Fruit fly (Drosophila melanogaster) whole organism, embryonic: ENCODE measurements around the gene CG7896.

Experiments used
- CG11247 ChIP-seq: fragments of 200-800 bp; sonication (Bioruptor generic); IDR thresholded peaks from 2 replicates; pipeline ENCODE4 v1.3.6; 2022; ENCODE audit warnings: missing biosample characterization, missing genetic modification characterization
- CG11456 ChIP-seq: fragments of 200-800 bp; sonication (Bioruptor generic); IDR thresholded peaks from 3 replicates; pipeline ENCODE4 v1.3.6; 2022; ENCODE audit warnings: missing biosample characterization, missing genetic modification characterization
- CG12659 ChIP-seq: fragments of 200-800 bp; sonication (Bioruptor generic); optimal IDR thresholded peaks from 3 replicates; lab custom pipeline; 2017; ENCODE audit warnings: mild to moderate bottlenecking, missing biosample characterization, missing genetic modification reagents, missing genetic modification characterization
- CG13424 ChIP-seq: fragments of 200-800 bp; sonication (Bioruptor generic); optimal IDR thresholded peaks from 2 replicates; lab custom pipeline; 2019; ENCODE audit warnings: missing biosample characterization, mild to moderate bottlenecking, missing genetic modification characterization, moderate library complexity
- CG14860 ChIP-seq: fragments of 200-800 bp; sonication (Bioruptor generic); IDR thresholded peaks from 3 replicates; pipeline ENCODE4 v1.3.6; 2022; ENCODE audit warnings: missing biosample characterization, missing genetic modification characterization; ENCODE audit not compliant: partially characterized antibody
- CG18262 ChIP-seq: fragments of 200-800 bp; optimal IDR thresholded peaks from 3 replicates; lab custom pipeline; 2019; ENCODE audit warnings: missing biosample characterization, mild to moderate bottlenecking, missing genetic modification characterization, moderate library complexity
- CG2199 ChIP-seq: fragments of 200-800 bp; sonication (Bioruptor generic); IDR thresholded peaks from 3 replicates; pipeline ENCODE4 v1.3.6; 2022; ENCODE audit warnings: missing biosample characterization, missing genetic modification characterization
- CG2678 ChIP-seq: fragments of 200-800 bp; sonication (Bioruptor generic); optimal IDR thresholded peaks from 3 replicates; lab custom pipeline; 2019; ENCODE audit warnings: missing biosample characterization, mild to moderate bottlenecking, missing genetic modification characterization, moderate library complexity
- CG4424 ChIP-seq: fragments of 200-800 bp; sonication (Bioruptor generic); optimal IDR thresholded peaks from 3 replicates; lab custom pipeline; 2016; ENCODE audit warnings: missing biosample characterization, missing genetic modification characterization
- CG4707 ChIP-seq: fragments of 200-800 bp; sonication (Bioruptor generic); optimal IDR thresholded peaks from 2 replicates; lab custom pipeline; 2018; ENCODE audit warnings: missing biosample characterization, mild to moderate bottlenecking, missing genetic modification characterization, moderate library complexity
- CG4730 ChIP-seq: fragments of 200-800 bp; sonication (Bioruptor generic); IDR thresholded peaks from 2 replicates; pipeline ENCODE4 v1.3.6; 2022; ENCODE audit warnings: missing biosample characterization, missing genetic modification characterization
- CG4854 ChIP-seq: fragments of 200-800 bp; sonication (Bioruptor generic); optimal IDR thresholded peaks from 2 replicates; lab custom pipeline; 2016; ENCODE audit warnings: missing biosample characterization, missing genetic modification characterization, inconsistent platforms
- CG6654 ChIP-seq: fragments of 200-800 bp; sonication (Bioruptor generic); optimal IDR thresholded peaks from 2 replicates; lab custom pipeline; 2017; ENCODE audit warnings: missing biosample characterization, mild to moderate bottlenecking, missing genetic modification characterization
- CG6765 ChIP-seq: fragments of 200-800 bp; sonication (Bioruptor generic); optimal IDR thresholded peaks from 3 replicates; lab custom pipeline; 2017; ENCODE audit warnings: missing biosample characterization, mild to moderate bottlenecking, missing genetic modification characterization
- CG6813 ChIP-seq: fragments of 200-800 bp; sonication (Bioruptor generic); optimal IDR thresholded peaks from 2 replicates; lab custom pipeline; 2017; ENCODE audit warnings: missing biosample characterization, missing genetic modification characterization, mild to moderate bottlenecking, moderate library complexity, missing genetic modification reagents
- CG7928 ChIP-seq: fragments of 200-800 bp; sonication (Bioruptor generic); optimal IDR thresholded peaks from 2 replicates; lab custom pipeline; 2017; ENCODE audit warnings: missing biosample characterization, mild to moderate bottlenecking, missing genetic modification characterization
- CG7963 ChIP-seq: fragments of 200-800 bp; sonication (Bioruptor generic); IDR thresholded peaks from 3 replicates; pipeline ENCODE4 v1.3.6; 2022; ENCODE audit warnings: missing biosample characterization, missing genetic modification characterization; ENCODE audit not compliant: partially characterized antibody
- CG9437 ChIP-seq: fragments of 200-800 bp; sonication (Bioruptor generic); optimal IDR thresholded peaks from 2 replicates; lab custom pipeline; 2018; ENCODE audit warnings: missing biosample characterization, mild to moderate bottlenecking, missing genetic modification characterization
- CG9609 ChIP-seq: fragments of 200-800 bp; sonication (Bioruptor generic); optimal IDR thresholded peaks from 3 replicates; lab custom pipeline; 2016; ENCODE audit warnings: missing biosample characterization, missing genetic modification characterization
- Dll ChIP-seq: fragments of 200-800 bp; sonication (Bioruptor generic); IDR thresholded peaks from 4 replicates; pipeline ENCODE4 v1.3.6; 2022; ENCODE audit warnings: missing biosample characterization, missing genetic modification characterization; ENCODE audit not compliant: partially characterized antibody
- Elba2 ChIP-seq: fragments of 200-800 bp; sonication (Bioruptor generic); optimal IDR thresholded peaks from 3 replicates; lab custom pipeline; 2016; ENCODE audit warnings: missing biosample characterization, missing genetic modification characterization
- Fer1 ChIP-seq: fragments of 200-800 bp; sonication (Bioruptor generic); optimal IDR thresholded peaks from 2 replicates; lab custom pipeline; 2017; ENCODE audit warnings: missing biosample characterization, mild to moderate bottlenecking, missing genetic modification characterization
- Fer3 ChIP-seq: fragments of 200-800 bp; sonication (Bioruptor generic); optimal IDR thresholded peaks from 2 replicates; lab custom pipeline; 2018; ENCODE audit warnings: missing biosample characterization, mild to moderate bottlenecking, missing genetic modification characterization, moderate library complexity
- HHEX ChIP-seq: fragments of 200-800 bp; sonication (Bioruptor generic); optimal IDR thresholded peaks from 3 replicates; lab custom pipeline; 2017; ENCODE audit warnings: missing biosample characterization, mild to moderate bottlenecking, missing genetic modification characterization, missing genetic modification reagents
- Hey ChIP-seq: fragments of 200-800 bp; sonication (Bioruptor generic); optimal IDR thresholded peaks from 3 replicates; lab custom pipeline; 2018; ENCODE audit warnings: missing biosample characterization, mild to moderate bottlenecking, missing genetic modification characterization
- Hmx ChIP-seq: fragments of 200-800 bp; sonication (Bioruptor generic); optimal IDR thresholded peaks from 2 replicates; lab custom pipeline; 2016; ENCODE audit warnings: missing biosample characterization, missing genetic modification characterization
- Mrtf ChIP-seq: fragments of 200-800 bp; sonication (Bioruptor generic); IDR thresholded peaks from 3 replicates; pipeline ENCODE4 v1.3.6; 2022; ENCODE audit warnings: missing biosample characterization, missing genetic modification characterization
- Sry-δ ChIP-seq: fragments of 200-800 bp; sonication (Bioruptor generic); optimal IDR thresholded peaks from 2 replicates; lab custom pipeline; 2016; ENCODE audit warnings: missing biosample characterization, missing genetic modification characterization
- al ChIP-seq: fragments of 200-800 bp; sonication (Bioruptor generic); IDR thresholded peaks from 2 replicates; pipeline ENCODE4 v1.3.6; 2022; ENCODE audit warnings: missing biosample characterization, missing genetic modification characterization
- ase ChIP-seq: fragments of 200-800 bp; sonication (Bioruptor generic); IDR thresholded peaks from 3 replicates; pipeline ENCODE4 v1.3.6; 2022; ENCODE audit warnings: missing biosample characterization, missing genetic modification characterization
- bab2 ChIP-seq: fragments of 200-800 bp; sonication (Bioruptor generic); optimal IDR thresholded peaks from 2 replicates; lab custom pipeline; 2016; ENCODE audit warnings: missing biosample characterization, missing genetic modification characterization
- chif ChIP-seq, 2 experiments: fragments of 200-800 bp; sonication (Bioruptor generic); optimal IDR thresholded peaks; 3 replicates each; lab custom pipeline; 2016; ENCODE audit warnings: missing biosample characterization in 2 of 2, missing genetic modification characterization in 2 of 2
- cwo ChIP-seq: fragments of 200-800 bp; sonication (Bioruptor generic); optimal IDR thresholded peaks from 3 replicates; lab custom pipeline; 2017; ENCODE audit warnings: missing biosample characterization, missing genetic modification characterization, mild to moderate bottlenecking, moderate library complexity, missing genetic modification reagents
- danr ChIP-seq: fragments of 200-800 bp; sonication (Bioruptor generic); IDR thresholded peaks from 2 replicates; pipeline ENCODE4 v1.3.6; 2022; ENCODE audit warnings: missing biosample characterization, missing genetic modification characterization
- dati ChIP-seq: fragments of 200-800 bp; sonication (Bioruptor generic); IDR thresholded peaks from 2 replicates; pipeline ENCODE4 v1.3.6; 2022; ENCODE audit warnings: missing biosample characterization, missing genetic modification characterization
- dm ChIP-seq: fragments of 200-800 bp; sonication (Bioruptor generic); optimal IDR thresholded peaks from 3 replicates; lab custom pipeline; 2016; ENCODE audit warnings: missing biosample characterization, missing genetic modification characterization
- ind ChIP-seq: fragments of 200-800 bp; sonication (Bioruptor generic); optimal IDR thresholded peaks from 3 replicates; lab custom pipeline; 2016; ENCODE audit warnings: missing biosample characterization, missing genetic modification characterization
- odd ChIP-seq: fragments of 200-800 bp; sonication (Bioruptor generic); optimal IDR thresholded peaks from 2 replicates; lab custom pipeline; 2017; ENCODE audit warnings: missing biosample characterization, mild to moderate bottlenecking, missing genetic modification characterization
- onecut ChIP-seq: fragments of 200-800 bp; sonication (Bioruptor generic); IDR thresholded peaks from 2 replicates; pipeline ENCODE4 v1.3.6; 2022; ENCODE audit warnings: missing biosample characterization, missing genetic modification characterization
- pum ChIP-seq: fragments of 200-800 bp; sonication (Bioruptor generic); optimal IDR thresholded peaks from 2 replicates; lab custom pipeline; 2016; ENCODE audit warnings: missing biosample characterization, missing genetic modification characterization
- repo ChIP-seq: fragments of 200-800 bp; sonication (Bioruptor generic); optimal IDR thresholded peaks from 2 replicates; lab custom pipeline; 2016; ENCODE audit warnings: missing biosample characterization, missing genetic modification characterization
- ro ChIP-seq: fragments of 200-800 bp; sonication (Bioruptor generic); IDR thresholded peaks from 2 replicates; pipeline ENCODE4 v1.3.6; 2022; ENCODE audit warnings: missing biosample characterization, missing genetic modification characterization
- shn ChIP-seq: fragments of 200-800 bp; sonication (Bioruptor generic); optimal IDR thresholded peaks from 3 replicates; lab custom pipeline; 2016; ENCODE audit warnings: missing biosample characterization, missing genetic modification characterization
- slou ChIP-seq: fragments of 200-800 bp; sonication (Bioruptor generic); optimal IDR thresholded peaks from 3 replicates; lab custom pipeline; 2016; ENCODE audit warnings: missing biosample characterization, missing genetic modification characterization
- slp2 ChIP-seq: fragments of 200-800 bp; sonication (Bioruptor generic); optimal IDR thresholded peaks from 2 replicates; lab custom pipeline; 2016; ENCODE audit warnings: missing biosample characterization, missing genetic modification characterization
- tll ChIP-seq, 2 experiments: fragments of 200-800 bp in 1 of 2; fragments of >200 bp in 1 of 2; sonication (Bioruptor generic) in 1 of 2; optimal IDR thresholded peaks; 2 replicates each; lab custom pipeline; 2017 to 2019; ENCODE audit warnings: missing biosample characterization in 2 of 2, missing genetic modification characterization in 2 of 2, mild to moderate bottlenecking in 1 of 2, moderate library complexity in 1 of 2
- trem ChIP-seq: fragments of 200-800 bp; optimal IDR thresholded peaks from 3 replicates; lab custom pipeline; 2019; ENCODE audit warnings: missing biosample characterization, mild to moderate bottlenecking, missing genetic modification characterization, moderate library complexity
- usp ChIP-seq: fragments of >200 bp; optimal IDR thresholded peaks from 2 replicates; lab custom pipeline; 2017; ENCODE audit warnings: missing biosample characterization, missing genetic modification characterization
- vnd ChIP-seq: fragments of 200-800 bp; sonication (Bioruptor generic); IDR thresholded peaks from 3 replicates; pipeline ENCODE4 v1.3.6; 2022; ENCODE audit warnings: missing biosample characterization, missing genetic modification characterization; ENCODE audit not compliant: partially characterized antibody
- yki ChIP-seq: fragments of >200 bp; optimal IDR thresholded peaks from 3 replicates; lab custom pipeline; 2018
- zfh2 ChIP-seq: fragments of 200-800 bp; sonication (Bioruptor generic); optimal IDR thresholded peaks from 2 replicates; lab custom pipeline; 2016; ENCODE audit warnings: missing biosample characterization, missing genetic modification characterization

Gene CG7896

dm6 chr3R:29983073-29983544, at the start of gene CG7896 (continued):
- peak; percentile 60; the same call in 1 of the 2 replicates for TF ChIP-seq CG11247 (GFP tag; lab: Robert Waterston, UW)
- no peak for TF ChIP-seq tll (GFP tag; optimal IDR thresholded peaks at IDR 0.05; lab: Kevin White, UChicago)
- no peak for TF ChIP-seq CG7963 (GFP tag; lab: Robert Waterston, UW)
- peak; percentile 28 for TF ChIP-seq zfh2 (GFP tag; lab: Kevin White, UChicago)
- TF ChIP-seq shn (GFP tag; lab: Kevin White, UChicago): no peak
- TF ChIP-seq vnd (GFP tag; lab: Robert Waterston, UW): no peak
- peak; percentile 38 for TF ChIP-seq CG9437
- TF ChIP-seq Fer1 (GFP tag; lab: Kevin White, UChicago): peak; percentile 78
- peak; percentile 74 for TF ChIP-seq CG4730 (GFP tag; lab: Robert Waterston, UW)
- TF ChIP-seq CG7928 (GFP tag; lab: Kevin White, UChicago): no peak
- TF ChIP-seq ase (GFP tag; lab: Robert Waterston, UW): peak; percentile 53; the same call in 1 of the 3 replicates
- TF ChIP-seq Sry-δ (GFP tag; lab: Kevin White, UChicago): no peak
- TF ChIP-seq Hmx (GFP tag; lab: Kevin White, UChicago): no peak
- peak; percentile 59 for TF ChIP-seq odd (GFP tag; lab: Kevin White, UChicago)
- peak; percentile 20 for TF ChIP-seq bab2 (GFP tag; lab: Kevin White, UChicago)
- no peak for TF ChIP-seq chif (GFP tag; optimal IDR thresholded peaks at IDR 0.05; lab: Kevin White, UChicago)
- TF ChIP-seq Mrtf (GFP tag; lab: Robert Waterston, UW): peak; percentile 71; the same call in 1 of the 3 replicates
- peak; percentile 62 for TF ChIP-seq slou
- TF ChIP-seq CG13424 (tag; lab: Kevin White, UChicago): peak; percentile 80
- no peak for TF ChIP-seq Elba2 (GFP tag; lab: Kevin White, UChicago)
- peak; percentile 60 for TF ChIP-seq ind
- TF ChIP-seq yki (lab: Kevin White, UChicago): no peak
- TF ChIP-seq al (GFP tag; lab: Robert Waterston, UW): peak; percentile 81
- TF ChIP-seq CG9609: no peak
- peak; percentile 76; the same call in 1 of the 3 replicates for TF ChIP-seq CG11456 (GFP tag; lab: Robert Waterston, UW)
- no peak for TF ChIP-seq Hey (tag; lab: Kevin White, UChicago)
- peak; percentile 59 for TF ChIP-seq onecut (GFP tag; lab: Robert Waterston, UW)
- no peak for TF ChIP-seq usp (GFP tag; lab: Kevin White, UChicago)
- no peak for TF ChIP-seq dm
- TF ChIP-seq slp2 (GFP tag; lab: Kevin White, UChicago): peak; percentile 35
- TF ChIP-seq pum (GFP tag; lab: Kevin White, UChicago): no peak
- TF ChIP-seq repo: no peak
- TF ChIP-seq CG6654: no peak
- no peak for TF ChIP-seq dati (GFP tag; lab: Robert Waterston, UW)
- TF ChIP-seq CG4854 (GFP tag; lab: Kevin White, UChicago): no peak
- peak; percentile 60 for TF ChIP-seq cwo (GFP tag; lab: Kevin White, UChicago)
- TF ChIP-seq CG14860 (GFP tag; lab: Robert Waterston, UW): no peak
- TF ChIP-seq danr (GFP tag; lab: Robert Waterston, UW): peak; percentile 73
- 0 out of 2 replicates have a peak, but pooled peaks have one; percentile 56 for TF ChIP-seq ro (GFP tag; lab: Robert Waterston, UW)
- peak; percentile 82 for TF ChIP-seq CG18262
- no peak for TF ChIP-seq CG2199 (GFP tag; lab: Robert Waterston, UW)
- peak; percentile 82 for TF ChIP-seq CG2678 (tag; lab: Kevin White, UChicago)
- peak; percentile 31 for TF ChIP-seq CG6765 (GFP tag; lab: Kevin White, UChicago)
- TF ChIP-seq CG12659 (GFP tag; lab: Kevin White, UChicago): peak; percentile 61
- TF ChIP-seq CG6813: peak; percentile 48
- no peak for TF ChIP-seq CG4707 (GFP tag; lab: Kevin White, UChicago)
- no peak for TF ChIP-seq Dll (GFP tag; lab: Robert Waterston, UW)
- peak; percentile 69 for TF ChIP-seq CG4424 (GFP tag; lab: Kevin White, UChicago)
- peak; percentile 28 for TF ChIP-seq trem (tag; lab: Kevin White, UChicago)
- peak; percentile 56 for TF ChIP-seq Fer3 (tag; lab: Kevin White, UChicago)
- peak; percentile 67 for TF ChIP-seq HHEX
